Worm (Caenorhabditis elegans) whole organism, L2 larva: ENCODE measurements around the gene F55G7.1.

Source experiments
- C34F6.9 ChIP-seq: fragments of 150-350 bp; optimal IDR thresholded peaks from 2 replicates; lab custom pipeline; 2014; ENCODE audit warnings: missing biosample characterization, missing genetic modification characterization
- F13H6.1 ChIP-seq: sonication (generic microtip); optimal IDR thresholded peaks from 2 replicates; lab custom pipeline; 2016; ENCODE audit warnings: missing genetic modification characterization, missing compliant biosample characterization
- R02D3.7 ChIP-seq: fragments of 150-350 bp; optimal IDR thresholded peaks from 2 replicates; lab custom pipeline; 2014; ENCODE audit warnings: missing biosample characterization, missing genetic modification characterization
- Y55F3AM.14 ChIP-seq: fragments of 200-800 bp; sonication (Bioruptor generic); optimal IDR thresholded peaks from 2 replicates; lab custom pipeline; 2018; ENCODE audit warnings: mild to moderate bottlenecking, missing genetic modification characterization, missing compliant biosample characterization
- ZK546.5 ChIP-seq: sonication (generic microtip); optimal IDR thresholded peaks from 2 replicates; lab custom pipeline; 2017; ENCODE audit warnings: missing biosample characterization, missing genetic modification characterization
- alr-1 ChIP-seq: fragments of 150-350 bp; optimal IDR thresholded peaks from 2 replicates; lab custom pipeline; 2014; ENCODE audit warnings: missing biosample characterization, missing genetic modification characterization
- aly-2 ChIP-seq: fragments of 150-350 bp; optimal IDR thresholded peaks from 2 replicates; lab custom pipeline; 2014; ENCODE audit warnings: missing biosample characterization, missing genetic modification characterization
- ama-1 ChIP-seq: fragments of 150-350 bp; optimal IDR thresholded peaks from 2 replicates; lab custom pipeline; 2018; ENCODE audit warnings: inconsistent platforms
- ceh-82 ChIP-seq: fragments of 150-350 bp; optimal IDR thresholded peaks from 2 replicates; lab custom pipeline; 2014; ENCODE audit warnings: missing biosample characterization, missing genetic modification characterization
- crh-2 ChIP-seq: sonication (generic microtip); optimal IDR thresholded peaks from 2 replicates; lab custom pipeline; 2017; ENCODE audit warnings: missing biosample characterization, missing genetic modification characterization
- elt-1 ChIP-seq: fragments of 150-350 bp; optimal IDR thresholded peaks from 2 replicates; lab custom pipeline; 2014; ENCODE audit warnings: missing biosample characterization, missing genetic modification characterization
- elt-3 ChIP-seq: sonication (generic microtip); optimal IDR thresholded peaks from 2 replicates; lab custom pipeline; 2017; ENCODE audit warnings: missing biosample characterization, missing genetic modification characterization
- fos-1 ChIP-seq: fragments of 150-350 bp; optimal IDR thresholded peaks from 2 replicates; lab custom pipeline; 2014; ENCODE audit warnings: missing biosample characterization, missing genetic modification characterization
- lin-13 ChIP-seq: fragments of 150-350 bp; optimal IDR thresholded peaks from 2 replicates; lab custom pipeline; 2014; ENCODE audit warnings: missing biosample characterization, missing genetic modification reagents, missing genetic modification characterization
- lin-39 ChIP-seq: fragments of 150-350 bp; optimal IDR thresholded peaks from 2 replicates; lab custom pipeline; 2014; ENCODE audit warnings: missing biosample characterization, missing genetic modification reagents, missing genetic modification characterization
- lsy-2 ChIP-seq, 2 experiments: fragments of 150-350 bp in 1 of 2; sonication (generic microtip) in 1 of 2; optimal IDR thresholded peaks; 2 replicates each; lab custom pipeline; 2014 to 2017; ENCODE audit warnings: missing biosample characterization in 2 of 2, missing genetic modification characterization in 2 of 2
- mab-5 ChIP-seq: fragments of 150-350 bp; optimal IDR thresholded peaks from 2 replicates; lab custom pipeline; 2014; ENCODE audit warnings: missing biosample characterization, missing genetic modification characterization
- mdl-1 ChIP-seq, 2 experiments: fragments of 150-350 bp in 1 of 2; sonication (generic microtip) in 1 of 2; optimal IDR thresholded peaks; 2 replicates each; lab custom pipeline; 2017; ENCODE audit warnings: missing biosample characterization in 2 of 2, missing genetic modification characterization in 2 of 2
- nhr-10 ChIP-seq: sonication (generic microtip); optimal IDR thresholded peaks from 2 replicates; lab custom pipeline; 2017; ENCODE audit warnings: missing biosample characterization, missing genetic modification characterization
- nhr-11 ChIP-seq: fragments of 150-350 bp; optimal IDR thresholded peaks from 2 replicates; lab custom pipeline; 2014; ENCODE audit warnings: missing biosample characterization, missing genetic modification characterization
- nhr-12 ChIP-seq: fragments of 150-350 bp; optimal IDR thresholded peaks from 2 replicates; lab custom pipeline; 2014; ENCODE audit warnings: missing biosample characterization, missing genetic modification characterization
- nhr-21 ChIP-seq: fragments of 150-350 bp; optimal IDR thresholded peaks from 2 replicates; lab custom pipeline; 2014; ENCODE audit warnings: missing biosample characterization, missing genetic modification characterization
- nhr-23 ChIP-seq: fragments of 150-350 bp; optimal IDR thresholded peaks from 2 replicates; lab custom pipeline; 2014; ENCODE audit warnings: missing biosample characterization, missing genetic modification reagents, missing genetic modification characterization
- nhr-25 ChIP-seq: fragments of 150-350 bp; sonication (generic microtip); optimal IDR thresholded peaks from 3 replicates; lab custom pipeline; 2014; ENCODE audit warnings: missing biosample characterization, missing genetic modification characterization
- nhr-6 ChIP-seq: fragments of 150-350 bp; optimal IDR thresholded peaks from 2 replicates; lab custom pipeline; 2014; ENCODE audit warnings: missing biosample characterization, missing genetic modification characterization
- peb-1 ChIP-seq: fragments of 150-350 bp; optimal IDR thresholded peaks from 2 replicates; lab custom pipeline; 2014; ENCODE audit warnings: missing biosample characterization, missing genetic modification characterization
- sem-4 ChIP-seq: fragments of 150-350 bp; optimal IDR thresholded peaks from 2 replicates; lab custom pipeline; 2014; ENCODE audit warnings: missing biosample characterization, missing genetic modification reagents, missing genetic modification characterization
- skn-1 ChIP-seq: sonication (generic microtip); optimal IDR thresholded peaks from 2 replicates; lab custom pipeline; 2017; ENCODE audit warnings: missing biosample characterization, missing genetic modification characterization
- sma-3 ChIP-seq: sonication (generic microtip); optimal IDR thresholded peaks from 2 replicates; lab custom pipeline; 2016; ENCODE audit warnings: missing genetic modification reagents, missing genetic modification characterization, missing compliant biosample characterization
- sma-9 ChIP-seq, 2 experiments: fragments of 150-350 bp in 1 of 2; sonication (generic microtip) in 1 of 2; optimal IDR thresholded peaks; 2 replicates each; lab custom pipeline; 2014 to 2016; ENCODE audit warnings: missing genetic modification characterization in 2 of 2, mild to moderate bottlenecking in 1 of 2, missing biosample characterization in 1 of 2, missing compliant biosample characterization in 1 of 2, missing genetic modification reagents in 1 of 2, moderate library complexity in 1 of 2
- snpc-4 ChIP-seq: fragments of 150-350 bp; optimal IDR thresholded peaks from 2 replicates; lab custom pipeline; 2014; ENCODE audit warnings: missing biosample characterization, missing genetic modification characterization
- unc-62 ChIP-seq: fragments of 150-350 bp; optimal IDR thresholded peaks from 2 replicates; lab custom pipeline; 2014; ENCODE audit warnings: missing biosample characterization, missing genetic modification reagents, missing genetic modification characterization
- zag-1 ChIP-seq: fragments of 150-350 bp; optimal IDR thresholded peaks from 2 replicates; lab custom pipeline; 2014; ENCODE audit warnings: missing biosample characterization, missing genetic modification characterization
- ztf-4 ChIP-seq: fragments of 150-350 bp; optimal IDR thresholded peaks from 2 replicates; lab custom pipeline; 2014; ENCODE audit warnings: missing biosample characterization, missing genetic modification characterization

Gene F55G7.1

ce11 chrX:11948184-11948894, 24.1 kb downstream of the F55G7.1 start, which contains the start of gene lsd-1:
lsd-1 (plus strand) TSS chrX:11948844.
- peak; percentile 31 for TF ChIP-seq C34F6.9 (tag; lab: Kevin White, UChicago)
- peak; percentile 47 for TF ChIP-seq sma-9 (GFP tag; optimal IDR thresholded peaks at IDR 0.05; lab: Kevin White, UChicago)
- no peak for TF ChIP-seq sma-9 (tag; optimal IDR thresholded peaks at IDR 0.05; lab: Kevin White, UChicago)
- peak; percentile 4 for TF ChIP-seq sma-3 (GFP tag; lab: Kevin White, UChicago)
- no peak for TF ChIP-seq nhr-12 (tag; lab: Kevin White, UChicago)
- TF ChIP-seq ZK546.5 (tag; lab: Kevin White, UChicago) = no peak
- no peak for TF ChIP-seq skn-1 (tag; lab: Kevin White, UChicago)
- TF ChIP-seq peb-1 (tag; lab: Kevin White, UChicago) = no peak
- no peak for TF ChIP-seq nhr-25 (tag; lab: Kevin White, UChicago)
- TF ChIP-seq sem-4 (tag; lab: Kevin White, UChicago) = peak; percentile 22
- no peak for TF ChIP-seq nhr-6 (tag; lab: Kevin White, UChicago)
- TF ChIP-seq F13H6.1 (tag; lab: Kevin White, UChicago) = peak; percentile 37
- peak; percentile 2 for TF ChIP-seq lin-13 (GFP tag; lab: Kevin White, UChicago)

- TF ChIP-seq lin-39 (tag; lab: Kevin White, UChicago) (no peak), nhr-23 (tag; lab: Kevin White, UChicago) (no peak), zag-1 (no peak), skn-1 (tag; lab: Kevin White, UChicago) (no peak), ceh-82 (tag; lab: Kevin White, UChicago) (no peak), aly-2 (tag; lab: Kevin White, UChicago) (no peak), Y55F3AM.14 (GFP tag; lab: Kevin White, UChicago) (no peak), crh-2 (tag; lab: Kevin White, UChicago) (no peak), fos-1 (tag; lab: Kevin White, UChicago) (no peak), sem-4 (tag; lab: Kevin White, UChicago) (no peak), sma-9 (GFP tag; optimal IDR thresholded peaks at IDR 0.05; lab: Kevin White, UChicago) (no peak), sma-9 (tag; optimal IDR thresholded peaks at IDR 0.05; lab: Kevin White, UChicago) (no peak), elt-1 (tag; lab: Kevin White, UChicago) (no peak)
Measured at ce11 chrX:11952129-11952528, 27.9 kb downstream of the F55G7.1 start.

- no peak for TF ChIP-seq C34F6.9 (tag; lab: Kevin White, UChicago)
- TF ChIP-seq mab-5 (tag; lab: Kevin White, UChicago) = no peak
- no peak for TF ChIP-seq alr-1
- no peak for TF ChIP-seq R02D3.7 (tag; lab: Kevin White, UChicago)
- TF ChIP-seq nhr-21 (tag; lab: Kevin White, UChicago) = no peak
- no peak for TF ChIP-seq aly-2 (tag; lab: Kevin White, UChicago)
- no peak for TF ChIP-seq peb-1 (tag; lab: Kevin White, UChicago)
- no peak for TF ChIP-seq fos-1 (tag; lab: Kevin White, UChicago)
- TF ChIP-seq nhr-12 (tag; lab: Kevin White, UChicago) = no peak
- no peak for TF ChIP-seq nhr-25 (tag; lab: Kevin White, UChicago)
- TF ChIP-seq crh-2 (tag; lab: Kevin White, UChicago) = no peak
- TF ChIP-seq unc-62 (GFP tag; lab: Kevin White, UChicago) = no peak
- no peak for TF ChIP-seq snpc-4 (tag; lab: Kevin White, UChicago)
- no peak for TF ChIP-seq ceh-82 (tag; lab: Kevin White, UChicago)
- TF ChIP-seq nhr-11 (tag; lab: Kevin White, UChicago) = no peak
- TF ChIP-seq, all 48 proteins: peak for 0
Measured at ce11 chrX:11953229-11953628, 29.0 kb downstream of the F55G7.1 start, which contains the start of gene T08D10.4. T08D10.4 (minus strand) TSS chrX:11953329.

ce11 chrX:11955125-11955524, 30.9 kb downstream of the F55G7.1 start, which contains the start of gene T08D10.3:
T08D10.3 (plus strand) TSS chrX:11955425.
- TF ChIP-seq nhr-23 (tag; lab: Kevin White, UChicago) (no peak), snpc-4 (tag; lab: Kevin White, UChicago) (no peak), lsy-2 (tag; optimal IDR thresholded peaks at IDR 0.05; lab: Kevin White, UChicago) (no peak), nhr-10 (tag; lab: Kevin White, UChicago) (no peak), nhr-25 (tag; lab: Kevin White, UChicago) (no peak), ceh-82 (tag; lab: Kevin White, UChicago) (no peak), elt-3 (tag; lab: Kevin White, UChicago) (no peak), mdl-1 (tag; optimal IDR thresholded peaks at IDR 0.05; lab: Kevin White, UChicago) (no peak), sma-3 (GFP tag; lab: Kevin White, UChicago) (no peak), ama-1 (lab: Kevin White, UChicago) (no peak), ztf-4 (no peak), nhr-12 (tag; lab: Kevin White, UChicago) (no peak), crh-2 (tag; lab: Kevin White, UChicago) (no peak)
- TF ChIP-seq, all 48 proteins: peak for 0
